Worm (Caenorhabditis elegans): ENCODE data around the gene nop-1.

- TF ChIP-seq Y55F3AM.14 (GFP tag; optimal IDR thresholded peaks at IDR 0.05) (no peak), snpc-4 (tag; optimal IDR thresholded peaks at IDR 0.05) (no peak), lin-13 (GFP tag; optimal IDR thresholded peaks at IDR 0.05) (no peak), elt-1 (tag; optimal IDR thresholded peaks at IDR 0.05) (no peak), ZK546.5 (tag; optimal IDR thresholded peaks at IDR 0.05) (no peak), mbf-1 (tag; optimal IDR thresholded peaks at IDR 0.05) (no peak), ama-1 (optimal IDR thresholded peaks at IDR 0.05) (no peak), nhr-25 (tag; optimal IDR thresholded peaks at IDR 0.05) (no peak), unc-62 (GFP tag; optimal IDR thresholded peaks at IDR 0.05) (no peak), ceh-16 (tag; optimal IDR thresholded peaks at IDR 0.05) (no peak), aly-2 (tag; optimal IDR thresholded peaks at IDR 0.05) (no peak), zag-1 (tag; optimal IDR thresholded peaks at IDR 0.05) (no peak)
Measured at ce11 chrIII:6002024-6002423, 43.5 kb downstream of the nop-1 start.

Measured in whole organism, L2 larva.